Fruit fly (Drosophila melanogaster) whole organism, adult: ENCODE measurements around the gene teq.

Source experiments
- CG1620 ChIP-seq: fragments of 200-800 bp; sonication (Bioruptor generic); optimal IDR thresholded peaks from 2 replicates; lab custom pipeline; 2016; ENCODE audit warnings: missing biosample characterization, missing genetic modification characterization
- CG33017 ChIP-seq: fragments of 200-800 bp; sonication (Bioruptor generic); optimal IDR thresholded peaks from 2 replicates; lab custom pipeline; 2018; ENCODE audit warnings: missing biosample characterization, mild to moderate bottlenecking, missing genetic modification characterization, moderate library complexity
- CG7045 ChIP-seq: fragments of 200-800 bp; sonication (Bioruptor generic); optimal IDR thresholded peaks from 2 replicates; lab custom pipeline; 2017; ENCODE audit warnings: missing biosample characterization, mild to moderate bottlenecking, missing genetic modification characterization
- Clk ChIP-seq: fragments of 200-800 bp; sonication (Bioruptor generic); optimal IDR thresholded peaks from 2 replicates; lab custom pipeline; 2017; ENCODE audit warnings: missing biosample characterization, missing genetic modification characterization
- Hr96 ChIP-seq: fragments of 200-800 bp; sonication (Bioruptor generic); optimal IDR thresholded peaks from 2 replicates; lab custom pipeline; 2016; ENCODE audit warnings: missing biosample characterization, missing genetic modification characterization
- bab1 ChIP-seq: fragments of 200-800 bp; sonication (Bioruptor generic); optimal IDR thresholded peaks from 3 replicates; lab custom pipeline; 2019; ENCODE audit warnings: missing biosample characterization, mild to moderate bottlenecking, missing genetic modification characterization, moderate library complexity
- toe ChIP-seq: fragments of 200-800 bp; sonication (Bioruptor generic); optimal IDR thresholded peaks from 2 replicates; lab custom pipeline; 2016; ENCODE audit warnings: missing biosample characterization, missing genetic modification characterization

DNA sequence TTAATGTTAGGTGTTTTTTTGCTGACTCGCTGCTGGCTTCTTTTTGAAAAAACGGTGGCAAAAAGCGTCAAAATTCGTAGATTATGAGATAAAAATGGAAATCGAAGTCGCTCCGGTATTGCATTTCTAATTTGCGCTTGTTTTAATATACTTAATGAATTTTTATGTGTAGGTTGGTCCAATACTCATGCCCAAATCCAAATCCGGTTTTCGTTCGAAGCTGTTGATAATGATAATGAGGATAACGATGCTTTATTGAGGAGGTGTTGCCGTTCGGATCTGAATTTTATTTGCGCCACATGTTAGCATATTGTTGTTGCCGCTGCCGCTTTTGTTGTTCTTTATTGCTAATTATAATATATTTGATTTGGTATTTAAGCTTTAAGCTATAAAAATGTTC lies 28.2 kb upstream of the teq start:
- TF ChIP-seq Hr96 (no peak), toe (GFP tag; lab: Kevin White, UChicago) (no peak), Clk (GFP tag; lab: Kevin White, UChicago) (no peak), CG1620 (GFP tag; lab: Kevin White, UChicago) (no peak), CG7045 (GFP tag; lab: Kevin White, UChicago) (no peak), bab1 (GFP tag; lab: Kevin White, UChicago) (no peak), CG33017 (no peak)
